Worm (Caenorhabditis elegans) whole organism, L1 larva: ENCODE data around the gene ugtp-1.

ENCODE experiments used
- C04F5.9 ChIP-seq: sonication (generic microtip); optimal IDR thresholded peaks from 2 replicates; lab custom pipeline; 2016; ENCODE audit warnings: missing genetic modification characterization, missing compliant biosample characterization
- C16A3.4 ChIP-seq: fragments of 150-350 bp; optimal IDR thresholded peaks from 2 replicates; lab custom pipeline; 2014; ENCODE audit warnings: missing biosample characterization, missing genetic modification characterization
- C34B4.2 ChIP-seq: sonication (generic microtip); optimal IDR thresholded peaks from 2 replicates; lab custom pipeline; 2017; ENCODE audit warnings: mild to moderate bottlenecking, missing genetic modification characterization, missing compliant biosample characterization
- F16B12.6 ChIP-seq: fragments of 150-350 bp; optimal IDR thresholded peaks from 2 replicates; lab custom pipeline; 2014; ENCODE audit warnings: missing biosample characterization, missing genetic modification characterization
- aha-1 ChIP-seq: fragments of 150-350 bp; optimal IDR thresholded peaks from 2 replicates; lab custom pipeline; 2014; ENCODE audit warnings: missing biosample characterization, missing genetic modification characterization
- alr-1 ChIP-seq: fragments of 200-800 bp; sonication (Bioruptor generic); optimal IDR thresholded peaks from 2 replicates; lab custom pipeline; 2018; ENCODE audit warnings: borderline replicate concordance, mild to moderate bottlenecking, missing genetic modification characterization, missing compliant biosample characterization
- aly-2 ChIP-seq: fragments of 150-350 bp; optimal IDR thresholded peaks from 2 replicates; lab custom pipeline; 2014; ENCODE audit warnings: missing biosample characterization, missing genetic modification characterization
- blmp-1 ChIP-seq: fragments of 150-350 bp; optimal IDR thresholded peaks from 2 replicates; lab custom pipeline; 2014; ENCODE audit warnings: missing biosample characterization, missing genetic modification characterization
- ceh-63 ChIP-seq: fragments of 200-800 bp; sonication (Bioruptor generic); optimal IDR thresholded peaks from 2 replicates; lab custom pipeline; 2018; ENCODE audit warnings: mild to moderate bottlenecking, missing genetic modification characterization, missing compliant biosample characterization
- ceh-82 ChIP-seq, 3 experiments: fragments of 150-350 bp in 1 of 3; sonication (generic microtip) in 2 of 3; optimal IDR thresholded peaks; 2 replicates each; lab custom pipeline; 2014 to 2017; ENCODE audit warnings: missing biosample characterization in 3 of 3, missing genetic modification characterization in 3 of 3
- dpl-1 ChIP-seq, 3 experiments: fragments of 150-350 bp in 2 of 3; sonication (generic microtip) in 1 of 3; optimal IDR thresholded peaks; 2 replicates each; lab custom pipeline; 2014 to 2017; ENCODE audit warnings: missing biosample characterization in 3 of 3, missing genetic modification characterization in 3 of 3, missing genetic modification reagents in 3 of 3
- dsc-1 ChIP-seq: sonication (generic microtip); optimal IDR thresholded peaks from 2 replicates; lab custom pipeline; 2016; ENCODE audit warnings: mild to moderate bottlenecking, missing genetic modification characterization, missing compliant biosample characterization
- efl-1 ChIP-seq, 4 experiments: fragments of 150-350 bp; optimal IDR thresholded peaks in 3 of 4; peaks in 1 of 4; 1 replicate in 1 of 4; 2 replicates in 3 of 4; lab custom pipeline; 2014; ENCODE audit warnings: missing biosample characterization in 2 of 4, missing genetic modification characterization in 2 of 4, missing genetic modification reagents in 2 of 4
- efl-3 ChIP-seq: fragments of 200-800 bp; sonication (Bioruptor generic); optimal IDR thresholded peaks from 2 replicates; lab custom pipeline; 2018; ENCODE audit warnings: mild to moderate bottlenecking, missing genetic modification characterization, missing compliant biosample characterization
- elt-2 ChIP-seq: sonication (generic microtip); optimal IDR thresholded peaks from 2 replicates; lab custom pipeline; 2016; ENCODE audit warnings: missing genetic modification characterization, mild to moderate bottlenecking, inconsistent platforms, missing compliant biosample characterization, missing genetic modification reagents
- fos-1 ChIP-seq: fragments of 150-350 bp; optimal IDR thresholded peaks from 2 replicates; lab custom pipeline; 2014; ENCODE audit warnings: missing biosample characterization, missing genetic modification characterization
- hlh-17 ChIP-seq: fragments of 200-800 bp; sonication (Bioruptor generic); optimal IDR thresholded peaks from 2 replicates; lab custom pipeline; 2018; ENCODE audit warnings: missing genetic modification characterization, mild to moderate bottlenecking, missing compliant biosample characterization, moderate library complexity, borderline replicate concordance
- hlh-4 ChIP-seq: sonication (generic microtip); optimal IDR thresholded peaks from 2 replicates; lab custom pipeline; 2016; ENCODE audit warnings: mild to moderate bottlenecking, missing genetic modification characterization, missing compliant biosample characterization
- hpl-2 ChIP-seq: fragments of 150-350 bp; optimal IDR thresholded peaks from 2 replicates; lab custom pipeline; 2014; ENCODE audit warnings: missing biosample characterization, missing genetic modification reagents, missing genetic modification characterization
- isw-1 ChIP-seq: fragments of 200-800 bp; sonication (Bioruptor generic); IDR thresholded peaks from 2 replicates; pipeline ENCODE4 v1.3.6; 2022; ENCODE audit warnings: missing genetic modification characterization, missing compliant biosample characterization
- lin-14 ChIP-seq: fragments of 200-800 bp; sonication (Bioruptor generic); optimal IDR thresholded peaks from 2 replicates; lab custom pipeline; 2018; ENCODE audit warnings: mild to moderate bottlenecking, missing genetic modification characterization, moderate library complexity, missing compliant biosample characterization
- lin-15B ChIP-seq: fragments of 150-350 bp; sonication (generic microtip); optimal IDR thresholded peaks from 3 replicates; lab custom pipeline; 2014; ENCODE audit warnings: missing biosample characterization, missing genetic modification characterization
- lin-39 ChIP-seq: fragments of 150-350 bp; optimal IDR thresholded peaks from 2 replicates; lab custom pipeline; 2014; ENCODE audit warnings: missing biosample characterization, missing genetic modification reagents, missing genetic modification characterization
- lsy-2 ChIP-seq, 2 experiments: fragments of 150-350 bp; optimal IDR thresholded peaks; 2 replicates each; lab custom pipeline; 2014; ENCODE audit warnings: missing biosample characterization in 2 of 2, missing genetic modification characterization in 2 of 2
- mab-9 ChIP-seq: fragments of 200-800 bp; sonication (Bioruptor generic); IDR thresholded peaks from 2 replicates; pipeline ENCODE4 v1.3.6; 2022; ENCODE audit warnings: missing genetic modification reagents, missing genetic modification characterization, missing compliant biosample characterization
- mdl-1 ChIP-seq, 2 experiments: fragments of 150-350 bp; optimal IDR thresholded peaks; 2 replicates each; lab custom pipeline; 2014 to 2017; ENCODE audit warnings: missing biosample characterization in 2 of 2, missing genetic modification characterization in 2 of 2, inconsistent platforms in 1 of 2
- mef-2 ChIP-seq: fragments of 150-350 bp; optimal IDR thresholded peaks from 2 replicates; lab custom pipeline; 2014; ENCODE audit warnings: missing biosample characterization, missing genetic modification characterization
- mep-1 ChIP-seq: fragments of 150-350 bp; optimal IDR thresholded peaks from 2 replicates; lab custom pipeline; 2014; ENCODE audit warnings: missing biosample characterization, missing genetic modification characterization
- nhr-12 ChIP-seq: sonication (generic microtip); optimal IDR thresholded peaks from 2 replicates; lab custom pipeline; 2017; ENCODE audit warnings: missing biosample characterization, missing genetic modification characterization
- nhr-47 ChIP-seq: sonication (generic microtip); optimal IDR thresholded peaks from 2 replicates; lab custom pipeline; 2016; ENCODE audit warnings: mild to moderate bottlenecking, missing genetic modification characterization, moderate library complexity, missing compliant biosample characterization
- nhr-76 ChIP-seq: sonication (generic microtip); optimal IDR thresholded peaks from 2 replicates; lab custom pipeline; 2017; ENCODE audit warnings: missing biosample characterization, missing genetic modification characterization
- nhr-77 ChIP-seq: fragments of 150-350 bp; optimal IDR thresholded peaks from 2 replicates; lab custom pipeline; 2014; ENCODE audit warnings: missing biosample characterization, missing genetic modification characterization
- pag-3 ChIP-seq: sonication (generic microtip); optimal IDR thresholded peaks from 2 replicates; lab custom pipeline; 2017; ENCODE audit warnings: missing genetic modification characterization, mild to moderate bottlenecking, missing compliant biosample characterization, antibody characterized with exemption, borderline replicate concordance; ENCODE audit not compliant: insufficient read depth
- pqm-1 ChIP-seq: sonication (generic microtip); optimal IDR thresholded peaks from 3 replicates; lab custom pipeline; 2017; ENCODE audit warnings: missing biosample characterization, missing genetic modification characterization
- skn-1 ChIP-seq: fragments of 150-350 bp; optimal IDR thresholded peaks from 2 replicates; lab custom pipeline; 2014; ENCODE audit warnings: missing biosample characterization, missing genetic modification characterization
- snu-23 ChIP-seq: sonication (generic microtip); optimal IDR thresholded peaks from 2 replicates; lab custom pipeline; 2016; ENCODE audit warnings: missing genetic modification characterization, missing compliant biosample characterization
- sox-4 ChIP-seq: sonication (generic microtip); optimal IDR thresholded peaks from 2 replicates; lab custom pipeline; 2016; ENCODE audit warnings: missing genetic modification characterization, missing compliant biosample characterization
- swsn-7 ChIP-seq: sonication (generic microtip); optimal IDR thresholded peaks from 2 replicates; lab custom pipeline; 2016; ENCODE audit warnings: missing genetic modification characterization, missing compliant biosample characterization
- unc-130 ChIP-seq: fragments of 150-350 bp; optimal IDR thresholded peaks from 2 replicates; lab custom pipeline; 2017; ENCODE audit warnings: missing biosample characterization, missing genetic modification characterization, inconsistent platforms
- unc-86 ChIP-seq: sonication (generic microtip); optimal IDR thresholded peaks from 2 replicates; lab custom pipeline; 2016; ENCODE audit warnings: missing genetic modification characterization, missing compliant biosample characterization
- unc-98 ChIP-seq: fragments of 200-800 bp; sonication (Bioruptor generic); IDR thresholded peaks from 2 replicates; pipeline ENCODE4 v1.3.6; 2022; ENCODE audit warnings: missing genetic modification characterization, missing compliant biosample characterization
- xbp-1 ChIP-seq: sonication (generic microtip); optimal IDR thresholded peaks from 2 replicates; lab custom pipeline; 2016; ENCODE audit warnings: missing genetic modification characterization, missing compliant biosample characterization
- ztf-11 ChIP-seq, 2 experiments: sonication (generic microtip); optimal IDR thresholded peaks; 2 replicates each; lab custom pipeline; 2016 to 2017; ENCODE audit warnings: missing genetic modification characterization in 2 of 2, missing biosample characterization in 1 of 2, missing compliant biosample characterization in 1 of 2
- ztf-4 ChIP-seq: fragments of 150-350 bp; optimal IDR thresholded peaks from 2 replicates; lab custom pipeline; 2014; ENCODE audit warnings: missing biosample characterization, missing genetic modification characterization

The ugtp-1 gene

ce11 chrIII:8700289-8700957 is 50.1 kb downstream of the ugtp-1 start, which contains the start of the genes sdz-1 and vps-33.1 (continued):
- TF ChIP-seq ceh-63 (no peak), ztf-11 (tag; optimal IDR thresholded peaks at IDR 0.05; lab: Kevin White, UChicago) (peak in 1 of 2 experiments; percentile 58), ztf-4 (tag; lab: Kevin White, UChicago) (no peak), elt-2 (tag; lab: Kevin White, UChicago) (no peak), C16A3.4 (tag; lab: Kevin White, UChicago) (peak; percentile 70), efl-1 (optimal IDR thresholded peaks at IDR 0.05; lab: Kevin White, UChicago) (peak; percentile 73 to 89), efl-1 (GFP tag; optimal IDR thresholded peaks at IDR 0.05 in 1 of 2; lab: Kevin White, UChicago) (peak; percentile 90 to 98), aly-2 (tag; lab: Kevin White, UChicago) (no peak), unc-130 (tag; lab: Kevin White, UChicago) (peak; percentile 24), mdl-1 (tag; optimal IDR thresholded peaks at IDR 0.05; lab: Kevin White, UChicago) (peak in 1 of 2 experiments; percentile 58), snu-23 (GFP tag; lab: Kevin White, UChicago) (peak; percentile 52), skn-1 (tag; lab: Kevin White, UChicago) (peak; percentile 66), nhr-47 (tag; lab: Kevin White, UChicago) (peak; percentile 59), dsc-1 (tag; lab: Kevin White, UChicago) (peak; percentile 9), nhr-12 (tag; lab: Kevin White, UChicago) (no peak), mef-2 (tag; lab: Kevin White, UChicago) (no peak), pag-3 (no peak), lin-15B (tag; lab: Kevin White, UChicago) (peak; percentile 44), hpl-2 (GFP tag; lab: Kevin White, UChicago) (no peak), aha-1 (tag; lab: Kevin White, UChicago) (no peak), ceh-82 (tag; optimal IDR thresholded peaks at IDR 0.05; lab: Kevin White, UChicago) (peak in 2 of 3 experiments; percentile 7 to 63), mab-9 (no peak), nhr-77 (tag; lab: Kevin White, UChicago) (peak; percentile 3), lin-39 (tag; lab: Kevin White, UChicago) (no peak), lsy-2 (tag; optimal IDR thresholded peaks at IDR 0.05; lab: Kevin White, UChicago) (peak; percentile 42 to 86), isw-1 (GFP tag; lab: Robert Waterston, UW) (peak; percentile 33), C34B4.2 (tag; lab: Kevin White, UChicago) (no peak), lin-14 (GFP tag; lab: Kevin White, UChicago) (peak; percentile 49), F16B12.6 (tag; lab: Kevin White, UChicago) (peak; percentile 49), sox-4 (tag; lab: Kevin White, UChicago) (no peak), C04F5.9 (tag; lab: Kevin White, UChicago) (no peak), unc-98 (GFP tag; lab: Robert Waterston, UW) (no peak), alr-1 (tag; lab: Kevin White, UChicago) (no peak), blmp-1 (tag; lab: Kevin White, UChicago) (peak; percentile 63), dpl-1 (GFP tag; optimal IDR thresholded peaks at IDR 0.05; lab: Kevin White, UChicago) (peak; percentile 73 to 89 (median 83)), unc-86 (tag; lab: Kevin White, UChicago) (no peak)

- TF ChIP-seq C04F5.9 (tag; lab: Kevin White, UChicago) (no peak), mep-1 (tag; lab: Kevin White, UChicago) (no peak), unc-98 (GFP tag; lab: Robert Waterston, UW) (no peak), nhr-76 (no peak), nhr-12 (tag; lab: Kevin White, UChicago) (no peak), unc-86 (tag; lab: Kevin White, UChicago) (no peak), efl-3 (GFP tag; lab: Kevin White, UChicago) (no peak), hlh-4 (tag; lab: Kevin White, UChicago) (no peak), mef-2 (tag; lab: Kevin White, UChicago) (no peak), pag-3 (no peak), hlh-17 (GFP tag; lab: Kevin White, UChicago) (no peak), pqm-1 (tag; lab: Kevin White, UChicago) (no peak), mdl-1 (tag; optimal IDR thresholded peaks at IDR 0.05; lab: Kevin White, UChicago) (no peak), C16A3.4 (tag; lab: Kevin White, UChicago) (no peak), elt-2 (tag; lab: Kevin White, UChicago) (no peak), lin-15B (tag; lab: Kevin White, UChicago) (no peak), xbp-1 (no peak), fos-1 (no peak), lin-39 (tag; lab: Kevin White, UChicago) (no peak), swsn-7 (tag; lab: Kevin White, UChicago) (no peak)
Measured at ce11 chrIII:8697268-8697907, 53.1 kb downstream of the ugtp-1 start.
